Worm (Caenorhabditis elegans) whole organism, L4/young adult: ENCODE measurements around the gene ceh-34.

Experiments used
- W03F9.2 ChIP-seq: fragments of 150-350 bp; optimal IDR thresholded peaks from 2 replicates; lab custom pipeline; 2014; ENCODE audit warnings: missing biosample characterization, missing genetic modification characterization
- dao-5 ChIP-seq: sonication (generic microtip); optimal IDR thresholded peaks from 2 replicates; lab custom pipeline; 2016; ENCODE audit warnings: missing genotype, missing genetic modification characterization, moderate library complexity, missing compliant biosample characterization
- him-1 ChIP-seq: sonication (generic microtip); optimal IDR thresholded peaks from 2 replicates; lab custom pipeline; 2016; ENCODE audit warnings: missing genotype, missing genetic modification reagents, missing genetic modification characterization, missing compliant biosample characterization

ceh-34 gene

ce11 chrV:5319477-5319876 lies at the start of gene ceh-34:
Gene ceh-34 (minus strand): TSS chrV:5319577.
- TF ChIP-seq him-1 (tag; lab: Kevin White, UChicago) (no peak), dao-5 (tag; lab: Kevin White, UChicago) (no peak), W03F9.2 (tag; lab: Kevin White, UChicago) (no peak)

- no peak for TF ChIP-seq him-1 (tag; lab: Kevin White, UChicago)
- no peak for TF ChIP-seq W03F9.2 (tag; lab: Kevin White, UChicago)
- no peak for TF ChIP-seq dao-5 (tag; lab: Kevin White, UChicago)
These were observed 49.4 kb upstream of the ceh-34 start, which contains the start of gene T09D3.9 for ce11 chrV:5368792-5369191. Gene T09D3.9 (minus strand): TSS chrV:5368892.

ce11 chrV:5364863-5365262 lies 45.5 kb upstream of the ceh-34 start, which contains the start of gene T09D3.8:
Gene T09D3.8 (plus strand): TSS chrV:5365163.
- no peak for TF ChIP-seq him-1 (tag; lab: Kevin White, UChicago)
- no peak for TF ChIP-seq dao-5 (tag; lab: Kevin White, UChicago)
- TF ChIP-seq W03F9.2 (tag; lab: Kevin White, UChicago), result no peak

ce11 chrV:5362220-5362619 lies 42.8 kb upstream of the ceh-34 start:
- TF ChIP-seq W03F9.2 (tag; lab: Kevin White, UChicago) (no peak), dao-5 (tag; lab: Kevin White, UChicago) (no peak), him-1 (tag; lab: Kevin White, UChicago) (no peak)

ce11 chrV:5358772-5359171 lies 39.4 kb upstream of the ceh-34 start, which contains the start of gene nhr-216:
Gene nhr-216 (minus strand): TSS chrV:5358872.
- TF ChIP-seq him-1 (tag; lab: Kevin White, UChicago) (no peak), dao-5 (tag; lab: Kevin White, UChicago) (no peak), W03F9.2 (tag; lab: Kevin White, UChicago) (no peak)

- TF ChIP-seq W03F9.2 (tag; lab: Kevin White, UChicago) (no peak), dao-5 (tag; lab: Kevin White, UChicago) (no peak), him-1 (tag; lab: Kevin White, UChicago) (no peak)
These were observed 32.1 kb upstream of the ceh-34 start, which contains the start of gene srd-9 for ce11 chrV:5351483-5351882. Gene srd-9 (plus strand): TSS chrV:5351783.

ce11 chrV:5349471-5349870 lies 30.1 kb upstream of the ceh-34 start, which contains the start of gene T09D3.3:
Gene T09D3.3 (minus strand): TSS chrV:5349571.
- TF ChIP-seq him-1 (tag; lab: Kevin White, UChicago) (no peak), dao-5 (tag; lab: Kevin White, UChicago) (no peak), W03F9.2 (tag; lab: Kevin White, UChicago) (no peak)

ce11 chrV:5345419-5345818 lies 26.0 kb upstream of the ceh-34 start, which contains the start of gene srg-25:
Gene srg-25 (minus strand): TSS chrV:5345519.
- TF ChIP-seq him-1 (tag; lab: Kevin White, UChicago), result no peak
- no peak for TF ChIP-seq dao-5 (tag; lab: Kevin White, UChicago)
- TF ChIP-seq W03F9.2 (tag; lab: Kevin White, UChicago), result no peak

- TF ChIP-seq dao-5 (tag; lab: Kevin White, UChicago) (no peak), him-1 (tag; lab: Kevin White, UChicago) (no peak), W03F9.2 (tag; lab: Kevin White, UChicago) (no peak)
These were observed 20.1 kb upstream of the ceh-34 start, which contains the start of gene srg-27 for ce11 chrV:5339497-5339896. Gene srg-27 (plus strand): TSS chrV:5339797.

ce11 chrV:5336884-5337283 lies 17.5 kb upstream of the ceh-34 start, which contains the start of gene srg-29:
Gene srg-29 (plus strand): TSS chrV:5337184.
- TF ChIP-seq dao-5 (tag; lab: Kevin White, UChicago), result no peak
- no peak for TF ChIP-seq him-1 (tag; lab: Kevin White, UChicago)
- no peak for TF ChIP-seq W03F9.2 (tag; lab: Kevin White, UChicago)

- TF ChIP-seq W03F9.2 (tag; lab: Kevin White, UChicago) (no peak), dao-5 (tag; lab: Kevin White, UChicago) (no peak), him-1 (tag; lab: Kevin White, UChicago) (no peak)
These were observed 15.2 kb upstream of the ceh-34 start, which contains the start of gene srg-28 for ce11 chrV:5334588-5334987. Gene srg-28 (plus strand): TSS chrV:5334888.

- TF ChIP-seq W03F9.2 (tag; lab: Kevin White, UChicago) (no peak), him-1 (tag; lab: Kevin White, UChicago) (no peak)
These were observed 11.6 kb upstream of the ceh-34 start, which contains the start of gene srg-26 for ce11 chrV:5330967-5331366. Gene srg-26 (plus strand): TSS chrV:5331267.

ce11 chrV:5329677-5330266 lies 10.4 kb upstream of the ceh-34 start:
- peak; percentile 56 for TF ChIP-seq W03F9.2 (tag; lab: Kevin White, UChicago)
- no peak for TF ChIP-seq him-1 (tag; lab: Kevin White, UChicago)

ce11 chrV:5328314-5328713 lies 8.9 kb upstream of the ceh-34 start, which contains the start of gene C10G8.8:
Gene C10G8.8 (minus strand): TSS chrV:5328414.
- TF ChIP-seq dao-5 (tag; lab: Kevin White, UChicago), result no peak
- TF ChIP-seq him-1 (tag; lab: Kevin White, UChicago), result no peak
- no peak for TF ChIP-seq W03F9.2 (tag; lab: Kevin White, UChicago)
